Fruit fly (Drosophila melanogaster): ENCODE measurements around the gene Snx6.

DNA sequence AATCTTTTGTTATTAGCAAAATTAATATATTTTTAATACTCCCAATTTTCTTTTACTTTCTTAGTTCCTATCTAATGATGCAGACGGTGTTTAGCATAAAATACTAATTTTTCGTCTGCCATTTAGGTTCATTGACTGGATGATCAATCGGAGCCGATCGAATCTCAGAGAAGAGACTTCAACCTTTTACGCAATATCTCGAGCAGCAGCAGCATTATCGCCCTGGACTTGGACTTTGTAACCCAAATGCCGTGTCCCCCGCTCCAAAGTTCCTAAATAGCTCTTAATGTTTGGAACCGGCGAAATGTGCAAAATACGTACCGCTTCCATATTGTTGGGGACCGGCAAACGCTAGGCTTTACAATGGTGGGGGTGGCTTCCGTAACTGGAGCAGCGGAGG is 16.2 kb downstream of the Snx6 start:
- TF ChIP-seq Dll (optimal IDR thresholded peaks at IDR 0.05) = no peak
- no peak for TF ChIP-seq usp (GFP tag; optimal IDR thresholded peaks at IDR 0.05)
